Fruit fly (Drosophila melanogaster) whole organism, embryonic: ENCODE results near the gene CG4004.

Experiments
- Ada2b ChIP-seq: fragments of 200-800 bp; sonication (Bioruptor generic); IDR thresholded peaks from 2 replicates; pipeline ENCODE4 v1.3.6; 2022; ENCODE audit warnings: missing biosample characterization, missing genetic modification characterization
- Aef1 ChIP-seq: fragments of 200-800 bp; sonication (Bioruptor generic); IDR thresholded peaks from 3 replicates; pipeline ENCODE4 v1.3.6; 2022; ENCODE audit warnings: missing biosample characterization, missing genetic modification characterization
- CG10209 ChIP-seq: fragments of 200-800 bp; sonication (Bioruptor generic); optimal IDR thresholded peaks from 3 replicates; lab custom pipeline; 2017; ENCODE audit warnings: missing biosample characterization, mild to moderate bottlenecking, missing genetic modification characterization, missing genetic modification reagents
- CG10654 ChIP-seq: fragments of 200-800 bp; sonication (Bioruptor generic); optimal IDR thresholded peaks from 2 replicates; lab custom pipeline; 2016; ENCODE audit warnings: missing biosample characterization, missing genetic modification characterization
- CG11456 ChIP-seq: fragments of 200-800 bp; sonication (Bioruptor generic); IDR thresholded peaks from 3 replicates; pipeline ENCODE4 v1.3.6; 2022; ENCODE audit warnings: missing biosample characterization, missing genetic modification characterization
- CG11504 ChIP-seq: fragments of 200-800 bp; sonication (Bioruptor generic); optimal IDR thresholded peaks from 3 replicates; lab custom pipeline; 2019; ENCODE audit warnings: missing biosample characterization, mild to moderate bottlenecking, missing genetic modification characterization, moderate library complexity
- CG11695 ChIP-seq: fragments of 200-800 bp; sonication (Bioruptor generic); IDR thresholded peaks from 3 replicates; pipeline ENCODE4 v1.3.6; 2022; ENCODE audit warnings: missing biosample characterization, missing genetic modification characterization
- CG1233 ChIP-seq: fragments of 200-800 bp; sonication (Bioruptor generic); optimal IDR thresholded peaks from 4 replicates; lab custom pipeline; 2018; ENCODE audit warnings: missing biosample characterization, mild to moderate bottlenecking, missing genetic modification characterization
- CG12744 ChIP-seq: fragments of 200-800 bp; sonication (Bioruptor generic); optimal IDR thresholded peaks from 2 replicates; lab custom pipeline; 2016; ENCODE audit warnings: missing biosample characterization, missing genetic modification characterization
- CG13287 ChIP-seq: fragments of 200-800 bp; sonication (Bioruptor generic); IDR thresholded peaks from 2 replicates; pipeline ENCODE4 v1.3.6; 2022; ENCODE audit warnings: missing biosample characterization, missing genetic modification characterization; ENCODE audit not compliant: partially characterized antibody
- CG14710 ChIP-seq: fragments of 200-800 bp; sonication (Bioruptor generic); optimal IDR thresholded peaks from 3 replicates; lab custom pipeline; 2019; ENCODE audit warnings: missing biosample characterization, mild to moderate bottlenecking, missing genetic modification characterization, moderate library complexity
- CG1792 ChIP-seq: fragments of 200-800 bp; sonication (Bioruptor generic); optimal IDR thresholded peaks from 2 replicates; lab custom pipeline; 2016; ENCODE audit warnings: missing biosample characterization, missing genetic modification characterization
- CG3407 ChIP-seq: fragments of 200-800 bp; sonication (Bioruptor generic); optimal IDR thresholded peaks from 2 replicates; lab custom pipeline; 2018; ENCODE audit warnings: missing biosample characterization, mild to moderate bottlenecking, missing genetic modification characterization
- CG4854 ChIP-seq: fragments of 200-800 bp; sonication (Bioruptor generic); optimal IDR thresholded peaks from 2 replicates; lab custom pipeline; 2016; ENCODE audit warnings: missing biosample characterization, missing genetic modification characterization, inconsistent platforms
- CG6254 ChIP-seq: fragments of 200-800 bp; sonication (Bioruptor generic); optimal IDR thresholded peaks from 3 replicates; lab custom pipeline; 2017; ENCODE audit warnings: mild to moderate bottlenecking, missing biosample characterization, missing genetic modification reagents, missing genetic modification characterization
- CG6689 ChIP-seq: fragments of 200-800 bp; sonication (Bioruptor generic); IDR thresholded peaks from 2 replicates; pipeline ENCODE4 v1.3.6; 2022; ENCODE audit warnings: missing biosample characterization, missing genetic modification characterization
- CG6813 ChIP-seq: fragments of 200-800 bp; sonication (Bioruptor generic); optimal IDR thresholded peaks from 2 replicates; lab custom pipeline; 2017; ENCODE audit warnings: missing biosample characterization, missing genetic modification characterization, mild to moderate bottlenecking, moderate library complexity, missing genetic modification reagents
- CG7839 ChIP-seq: fragments of 200-800 bp; sonication (Bioruptor generic); optimal IDR thresholded peaks from 3 replicates; lab custom pipeline; 2018; ENCODE audit warnings: missing biosample characterization, mild to moderate bottlenecking, missing genetic modification characterization, moderate library complexity
- CG7928 ChIP-seq: fragments of 200-800 bp; sonication (Bioruptor generic); optimal IDR thresholded peaks from 2 replicates; lab custom pipeline; 2017; ENCODE audit warnings: missing biosample characterization, mild to moderate bottlenecking, missing genetic modification characterization
- CTCF ChIP-seq: fragments of 200-800 bp; sonication (Bioruptor generic); optimal IDR thresholded peaks from 2 replicates; lab custom pipeline; 2017; ENCODE audit warnings: missing biosample characterization, mild to moderate bottlenecking, missing genetic modification characterization, moderate library complexity
- Dbx ChIP-seq: fragments of 200-800 bp; sonication (Bioruptor generic); IDR thresholded peaks from 3 replicates; pipeline ENCODE4 v1.3.6; 2022; ENCODE audit warnings: missing biosample characterization, missing genetic modification characterization
- Deaf1 ChIP-seq: fragments of 200-800 bp; optimal IDR thresholded peaks from 3 replicates; lab custom pipeline; 2019; ENCODE audit warnings: missing biosample characterization, mild to moderate bottlenecking, missing genetic modification characterization, moderate library complexity
- Dfd ChIP-seq, 2 experiments: fragments of >200 bp; optimal IDR thresholded peaks; 2 replicates each; lab custom pipeline; 2017; ENCODE audit warnings: missing biosample characterization in 2 of 2, missing genetic modification characterization in 2 of 2
- ERR ChIP-seq: fragments of 200-800 bp; sonication (Bioruptor generic); optimal IDR thresholded peaks from 2 replicates; lab custom pipeline; 2016; ENCODE audit warnings: missing biosample characterization, missing genetic modification characterization
- Eip74EF ChIP-seq, 2 experiments: fragments of 200-800 bp in 1 of 2; fragments of >200 bp in 1 of 2; sonication (Bioruptor generic) in 1 of 2; optimal IDR thresholded peaks; 2 replicates each; lab custom pipeline; 2017 to 2019; ENCODE audit warnings: missing biosample characterization in 2 of 2, missing genetic modification characterization in 2 of 2, mild to moderate bottlenecking in 1 of 2, moderate library complexity in 1 of 2
- GATAe ChIP-seq: fragments of 200-800 bp; sonication (Bioruptor generic); conservative IDR thresholded peaks from 2 replicates; pipeline ENCODE4 v1.3.6; 2022; ENCODE audit warnings: missing biosample characterization, missing genetic modification characterization
- HLHmδ ChIP-seq: fragments of 200-800 bp; sonication (Bioruptor generic); optimal IDR thresholded peaks from 2 replicates; lab custom pipeline; 2018; ENCODE audit warnings: missing biosample characterization, mild to moderate bottlenecking, missing genetic modification characterization, moderate library complexity
- Hmx ChIP-seq: fragments of 200-800 bp; sonication (Bioruptor generic); optimal IDR thresholded peaks from 2 replicates; lab custom pipeline; 2016; ENCODE audit warnings: missing biosample characterization, missing genetic modification characterization
- Hr3 ChIP-seq: fragments of 200-800 bp; sonication (Bioruptor generic); optimal IDR thresholded peaks from 3 replicates; lab custom pipeline; 2016; ENCODE audit warnings: missing biosample characterization, missing genetic modification characterization
- Sox100B ChIP-seq: fragments of 200-800 bp; sonication (Bioruptor generic); optimal IDR thresholded peaks from 3 replicates; lab custom pipeline; 2018; ENCODE audit warnings: missing biosample characterization, mild to moderate bottlenecking, missing genetic modification characterization
- cg ChIP-seq: fragments of 200-800 bp; sonication (Bioruptor generic); optimal IDR thresholded peaks from 3 replicates; lab custom pipeline; 2019; ENCODE audit warnings: missing biosample characterization, mild to moderate bottlenecking, missing genetic modification characterization, moderate library complexity
- chm ChIP-seq: fragments of 200-800 bp; sonication (Bioruptor generic); IDR thresholded peaks from 2 replicates; pipeline ENCODE4 v1.3.6; 2022; ENCODE audit warnings: missing biosample characterization, missing genetic modification characterization
- crol ChIP-seq: fragments of 200-800 bp; sonication (Bioruptor generic); IDR thresholded peaks from 2 replicates; pipeline ENCODE4 v1.3.6; 2022; ENCODE audit warnings: missing biosample characterization, missing genetic modification characterization
- cwo ChIP-seq: fragments of 200-800 bp; sonication (Bioruptor generic); optimal IDR thresholded peaks from 3 replicates; lab custom pipeline; 2017; ENCODE audit warnings: missing biosample characterization, missing genetic modification characterization, mild to moderate bottlenecking, moderate library complexity, missing genetic modification reagents
- dimm ChIP-seq: fragments of 200-800 bp; sonication (Bioruptor generic); IDR thresholded peaks from 2 replicates; pipeline ENCODE4 v1.3.6; 2022; ENCODE audit warnings: missing biosample characterization, missing genetic modification characterization
- dm ChIP-seq: fragments of 200-800 bp; sonication (Bioruptor generic); optimal IDR thresholded peaks from 3 replicates; lab custom pipeline; 2016; ENCODE audit warnings: missing biosample characterization, missing genetic modification characterization
- dysf ChIP-seq: fragments of 200-800 bp; sonication (Bioruptor generic); IDR thresholded peaks from 3 replicates; pipeline ENCODE4 v1.3.6; 2022; ENCODE audit warnings: missing biosample characterization, missing genetic modification characterization
- esg ChIP-seq: fragments of 200-800 bp; sonication (Bioruptor generic); conservative IDR thresholded peaks from 2 replicates; pipeline ENCODE4 v1.3.6; 2022; ENCODE audit warnings: missing biosample characterization, missing genetic modification characterization
- fd3F ChIP-seq: fragments of 200-800 bp; sonication (Bioruptor generic); optimal IDR thresholded peaks from 2 replicates; lab custom pipeline; 2018; ENCODE audit warnings: missing biosample characterization, mild to moderate bottlenecking, missing genetic modification characterization, moderate library complexity
- klu ChIP-seq: fragments of 200-800 bp; sonication (Bioruptor generic); IDR thresholded peaks from 2 replicates; pipeline ENCODE4 v1.3.6; 2022; ENCODE audit warnings: missing biosample characterization, missing genetic modification characterization
- lbe ChIP-seq: fragments of 200-800 bp; sonication (Bioruptor generic); optimal IDR thresholded peaks from 2 replicates; lab custom pipeline; 2016; ENCODE audit warnings: missing biosample characterization, mild to moderate bottlenecking, missing genetic modification characterization
- lilli ChIP-seq: fragments of 200-800 bp; sonication (Bioruptor generic); optimal IDR thresholded peaks from 3 replicates; lab custom pipeline; 2016; ENCODE audit warnings: missing biosample characterization, missing genetic modification characterization
- maf-S ChIP-seq: fragments of 200-800 bp; sonication (Bioruptor generic); optimal IDR thresholded peaks from 2 replicates; lab custom pipeline; 2016; ENCODE audit warnings: missing biosample characterization, missing genetic modification characterization
- mld ChIP-seq: fragments of 200-800 bp; sonication (Bioruptor generic); IDR thresholded peaks from 3 replicates; pipeline ENCODE4 v1.3.6; 2022; ENCODE audit warnings: missing biosample characterization, missing genetic modification characterization; ENCODE audit not compliant: partially characterized antibody
- pho ChIP-seq: fragments of 200-800 bp; sonication (Bioruptor generic); optimal IDR thresholded peaks from 2 replicates; lab custom pipeline; 2016; ENCODE audit warnings: missing biosample characterization, missing genetic modification characterization
- sens ChIP-seq: fragments of 200-800 bp; sonication (Bioruptor generic); peaks from one replicate; lab custom pipeline; 2016; ENCODE audit warnings: missing biosample characterization, missing genetic modification characterization
- so ChIP-seq: fragments of 200-800 bp; sonication (Bioruptor generic); IDR thresholded peaks from 3 replicates; pipeline ENCODE4 v1.3.6; 2022; ENCODE audit warnings: missing biosample characterization, missing genetic modification characterization
- tap ChIP-seq: fragments of 200-800 bp; optimal IDR thresholded peaks from 3 replicates; lab custom pipeline; 2019; ENCODE audit warnings: missing biosample characterization, mild to moderate bottlenecking, missing genetic modification characterization, moderate library complexity
- ttk ChIP-seq: fragments of 200-800 bp; sonication (Bioruptor generic); IDR thresholded peaks from 2 replicates; pipeline ENCODE4 v2.1.2; 2022; ENCODE audit warnings: missing biosample characterization, missing genetic modification characterization
- wek ChIP-seq: fragments of 200-800 bp; sonication (Bioruptor generic); optimal IDR thresholded peaks from 3 replicates; lab custom pipeline; 2018; ENCODE audit warnings: missing biosample characterization, mild to moderate bottlenecking, missing genetic modification characterization, moderate library complexity

The CG4004 gene

DNA sequence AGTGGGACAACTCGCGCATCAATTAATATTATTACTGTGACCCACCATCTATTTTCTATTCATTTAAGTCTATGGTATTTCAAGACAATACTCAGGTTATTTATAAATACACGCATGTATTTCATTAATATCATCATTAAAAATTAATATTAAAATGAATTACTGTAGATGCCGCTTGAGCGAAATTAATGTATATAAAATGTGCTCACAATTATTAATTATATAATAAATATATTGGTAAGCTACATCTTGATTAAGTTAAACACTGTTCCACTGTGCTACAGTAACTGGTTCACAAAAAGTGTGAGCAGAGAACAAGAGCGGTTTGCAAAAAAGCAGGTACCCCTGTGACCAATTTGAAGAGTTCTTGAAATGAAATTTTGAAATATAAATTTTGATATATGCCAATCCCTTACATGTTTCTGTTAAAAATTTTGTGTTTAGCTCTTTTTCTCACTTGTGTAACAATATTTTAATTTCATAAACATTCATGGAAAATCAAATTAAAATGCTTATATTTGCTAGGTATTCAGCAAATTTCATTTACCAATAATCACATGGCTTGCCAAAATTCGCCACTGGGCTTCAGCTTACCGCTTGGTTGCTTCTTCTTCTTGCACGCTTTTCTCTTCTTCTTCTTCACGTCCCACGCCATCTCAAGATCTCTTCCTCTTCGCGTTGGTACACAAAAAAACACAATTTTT, 7.1 kb downstream of the CG4004 start (continued):
- TF ChIP-seq CG6254 (GFP tag; lab: Kevin White, UChicago) (peak; percentile 98), Dfd (GFP tag; optimal IDR thresholded peaks at IDR 0.05; lab: Kevin White, UChicago) (peak in 1 of 2 experiments; percentile 96), ERR (GFP tag; lab: Kevin White, UChicago) (peak; percentile 99), CG6813 (GFP tag; lab: Kevin White, UChicago) (peak; percentile 100), so (GFP tag; lab: Robert Waterston, UW) (peak; percentile 100), fd3F (peak; percentile 100), Hr3 (GFP tag; lab: Kevin White, UChicago) (peak; percentile 100), mld (GFP tag; lab: Robert Waterston, UW) (peak; percentile 42; the same call in 1 of the 3 replicates), wek (GFP tag; lab: Kevin White, UChicago) (peak; percentile 94), tap (tag; lab: Kevin White, UChicago) (peak; percentile 99), lilli (GFP tag; lab: Kevin White, UChicago) (peak; percentile 100), esg (peak; percentile 99), CG11504 (peak; percentile 99), dm (peak; percentile 100), Aef1 (GFP tag; lab: Robert Waterston, UW) (peak; percentile 100), cwo (GFP tag; lab: Kevin White, UChicago) (peak; percentile 100), sens (GFP tag; lab: Kevin White, UChicago) (peak; percentile 100), crol (GFP tag; lab: Robert Waterston, UW) (peak; percentile 74), CG11456 (GFP tag; lab: Robert Waterston, UW) (peak; percentile 99), ttk (GFP tag; lab: Robert Waterston, UW) (peak; percentile 99), CG7839 (peak; percentile 100), CG1233 (GFP tag; lab: Kevin White, UChicago) (peak; percentile 100), Hmx (GFP tag; lab: Kevin White, UChicago) (peak; percentile 98), CG4854 (GFP tag; lab: Kevin White, UChicago) (peak; percentile 100), CTCF (GFP tag; lab: Kevin White, UChicago) (peak; percentile 78), dysf (GFP tag; lab: Robert Waterston, UW) (peak; percentile 100), CG3407 (GFP tag; lab: Kevin White, UChicago) (peak; percentile 96), cg (GFP tag; lab: Kevin White, UChicago) (no peak), CG14710 (tag; lab: Kevin White, UChicago) (peak; percentile 99), Deaf1 (tag; lab: Kevin White, UChicago) (peak; percentile 95), CG12744 (GFP tag; lab: Kevin White, UChicago) (peak; percentile 100), HLHmδ (no peak), CG13287 (GFP tag; lab: Robert Waterston, UW) (peak; percentile 61), pho (peak; percentile 100), Sox100B (GFP tag; lab: Kevin White, UChicago) (peak; percentile 100), maf-S (GFP tag; lab: Kevin White, UChicago) (peak; percentile 100), GATAe (GFP tag; lab: Robert Waterston, UW) (peak; percentile 99), lbe (GFP tag; lab: Kevin White, UChicago) (peak; percentile 97), CG11695 (GFP tag; lab: Robert Waterston, UW) (peak; percentile 100), Eip74EF (GFP tag; optimal IDR thresholded peaks at IDR 0.05; lab: Kevin White, UChicago) (peak in 1 of 2 experiments; percentile 99), klu (GFP tag; lab: Robert Waterston, UW) (peak; percentile 100), CG6689 (GFP tag; lab: Robert Waterston, UW) (peak; percentile 99), CG7928 (GFP tag; lab: Kevin White, UChicago) (peak; percentile 91), chm (GFP tag; lab: Robert Waterston, UW) (peak; percentile 98), Ada2b (GFP tag; lab: Robert Waterston, UW) (peak; percentile 100), CG10209 (GFP tag; lab: Kevin White, UChicago) (peak; percentile 100), CG1792 (GFP tag; lab: Kevin White, UChicago) (peak; percentile 100), Dbx (GFP tag; lab: Robert Waterston, UW) (peak; percentile 100), CG10654 (peak; percentile 100), dimm (GFP tag; lab: Robert Waterston, UW) (peak; percentile 98)
